Worm (Caenorhabditis elegans): Measurements from ENCODE around the gene ZK1073.1.

DNA sequence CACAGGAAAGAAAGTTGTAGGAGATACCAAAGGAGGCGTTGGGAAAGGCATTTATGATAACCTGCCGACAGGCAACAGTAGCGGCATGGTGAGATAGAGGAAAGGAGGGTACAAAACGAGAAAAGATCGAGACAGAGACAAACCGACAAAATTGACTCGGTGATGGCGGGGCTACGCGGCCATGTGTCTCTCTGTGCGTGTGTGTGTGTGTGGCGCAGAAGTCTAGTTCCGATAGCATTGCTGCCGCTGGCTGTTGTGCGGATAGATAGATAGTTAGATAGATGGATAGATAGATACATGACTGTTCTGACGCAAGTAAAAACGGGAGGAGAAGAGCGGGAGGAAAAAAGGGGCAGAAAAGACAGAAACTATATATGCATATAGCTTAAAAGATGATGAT lies 28.2 kb upstream of the ZK1073.1 start:
- TF ChIP-seq nhr-28 (tag; optimal IDR thresholded peaks at IDR 0.05), result no peak
- TF ChIP-seq ceh-9 (tag; optimal IDR thresholded peaks at IDR 0.05), result no peak
- TF ChIP-seq skn-1 (tag; optimal IDR thresholded peaks at IDR 0.05), result no peak
- TF ChIP-seq snpc-4 (tag; optimal IDR thresholded peaks at IDR 0.05), result no peak
- TF ChIP-seq ztf-11 (tag; optimal IDR thresholded peaks at IDR 0.05), result no peak
- TF ChIP-seq ZK546.5 (tag; optimal IDR thresholded peaks at IDR 0.05), result no peak
- TF ChIP-seq nfya-1 (tag; optimal IDR thresholded peaks at IDR 0.05; ENCODE audit: insufficient read depth), result peak; percentile 38
- no peak for TF ChIP-seq nhr-76 (tag; optimal IDR thresholded peaks at IDR 0.05)
- peak; percentile 67 for TF ChIP-seq nhr-23 (tag; optimal IDR thresholded peaks at IDR 0.05)
- no peak for TF ChIP-seq egl-27 (tag; optimal IDR thresholded peaks at IDR 0.05)

Measured in whole organism, L3 larva.